Worm (Caenorhabditis elegans): Measurements from ENCODE around the gene col-117.

DNA sequence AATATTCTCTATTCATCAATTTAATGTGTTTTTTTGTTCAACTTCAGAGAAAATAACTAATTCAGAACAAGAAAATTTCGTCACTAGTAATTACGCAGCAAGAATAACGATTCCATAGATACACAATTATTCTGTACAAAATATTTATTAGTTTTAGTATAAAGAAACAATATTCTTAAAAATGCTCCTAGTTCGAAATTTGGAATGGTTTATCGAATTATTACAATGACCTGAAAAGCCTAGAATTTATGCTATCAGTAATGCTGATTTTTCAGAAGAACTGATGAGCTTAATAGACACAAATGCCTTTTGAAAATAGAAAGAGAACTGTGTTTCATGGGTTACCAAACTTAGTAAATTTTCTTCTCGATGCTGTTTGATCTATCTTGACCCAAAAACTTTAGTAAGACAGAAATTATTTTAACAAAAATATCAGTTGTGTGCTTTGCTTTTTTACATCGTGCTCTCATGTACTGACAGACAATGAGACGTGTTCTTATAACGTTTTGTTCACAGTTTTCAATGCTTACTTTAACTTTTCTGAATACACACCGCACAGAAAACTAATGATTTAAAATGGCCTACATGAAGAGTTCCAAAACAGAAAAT, 2.1 kb upstream of the col-117 start:
- no peak for TF ChIP-seq nhr-90 (tag; optimal IDR thresholded peaks at IDR 0.05; ENCODE audit: poor library complexity)
- TF ChIP-seq pqm-1 (tag; optimal IDR thresholded peaks at IDR 0.05): no peak
- TF ChIP-seq rnt-1 (tag; optimal IDR thresholded peaks at IDR 0.05): no peak
- TF ChIP-seq ceh-82 (tag; optimal IDR thresholded peaks at IDR 0.05): no peak
- TF ChIP-seq nhr-237 (tag; optimal IDR thresholded peaks at IDR 0.05): no peak
- TF ChIP-seq vab-15 (tag; optimal IDR thresholded peaks at IDR 0.05): no peak
- TF ChIP-seq sox-4 (tag; optimal IDR thresholded peaks at IDR 0.05): no peak
- no peak; the same call in 1 of the 2 replicates for TF ChIP-seq ceh-88 (GFP tag; IDR thresholded peaks at IDR 0.05)

Data from whole organism, L1 larva.